Fruit fly (Drosophila melanogaster): ENCODE results near the gene Rab3-GEF.

The Rab3-GEF gene

DNA sequence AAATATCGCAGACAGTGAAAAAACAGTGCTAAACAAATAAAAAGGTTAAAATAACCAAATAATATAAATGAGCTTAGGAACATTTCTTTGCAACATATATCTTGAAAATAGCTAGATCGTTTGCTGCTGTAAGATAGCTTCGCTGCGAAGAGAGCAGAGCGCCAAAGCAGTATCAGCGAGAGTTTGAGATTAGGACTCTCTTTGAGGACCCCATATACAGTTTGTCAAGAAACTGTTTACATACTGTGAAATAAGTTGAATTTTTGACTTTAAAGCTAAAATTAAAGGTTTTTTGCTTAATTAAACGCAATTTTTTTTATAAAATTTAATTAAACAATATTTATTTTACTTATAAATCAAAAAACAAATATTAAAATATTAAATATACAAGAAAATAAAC is 12.9 kb upstream of the Rab3-GEF start:
- TF ChIP-seq CG5204 (GFP tag; optimal IDR thresholded peaks at IDR 0.05) = no peak
- TF ChIP-seq CG14711 (tag; optimal IDR thresholded peaks at IDR 0.05) = no peak
- no peak for TF ChIP-seq CG7101 (tag; optimal IDR thresholded peaks at IDR 0.05)
- no peak for TF ChIP-seq CG11617 (GFP tag; optimal IDR thresholded peaks at IDR 0.05)
- TF ChIP-seq cic (GFP tag; optimal IDR thresholded peaks at IDR 0.05) = no peak
- no peak for TF ChIP-seq CG7045 (GFP tag; optimal IDR thresholded peaks at IDR 0.05)
- TF ChIP-seq toe (GFP tag; optimal IDR thresholded peaks at IDR 0.05) = no peak
- TF ChIP-seq Mnt (GFP tag; optimal IDR thresholded peaks at IDR 0.05) = no peak
- no peak for TF ChIP-seq ovo (GFP tag; optimal IDR thresholded peaks at IDR 0.05)
- TF ChIP-seq Clk (GFP tag; optimal IDR thresholded peaks at IDR 0.05) = no peak
- no peak for TF ChIP-seq bab1 (GFP tag; optimal IDR thresholded peaks at IDR 0.05)

DNA sequence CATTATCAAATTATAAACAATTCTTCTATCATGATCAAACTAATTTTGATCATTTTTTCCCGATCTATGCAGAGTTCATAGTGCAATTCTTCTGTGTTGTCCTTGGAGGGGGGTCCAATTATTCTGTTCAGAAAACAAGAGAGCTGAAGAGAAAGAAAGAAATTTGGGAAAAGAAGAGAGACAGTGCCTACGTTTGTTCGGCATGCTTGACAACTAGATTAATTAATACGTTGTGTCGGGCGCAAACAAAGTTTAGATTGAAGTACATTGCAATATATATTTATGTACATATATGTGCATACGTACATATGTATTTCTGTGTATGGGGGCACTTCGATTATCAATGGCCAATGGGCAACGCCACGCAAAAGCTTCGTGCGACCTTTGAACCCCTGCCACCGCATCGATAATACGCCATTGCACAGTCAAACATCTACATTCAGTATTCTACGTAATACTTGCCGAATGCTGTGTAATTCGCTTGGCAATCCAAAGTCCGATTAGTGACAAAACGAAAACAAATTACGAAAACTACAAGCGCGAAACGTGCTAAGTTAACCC is 11.8 kb upstream of the Rab3-GEF start:
- peak; percentile 3 for TF ChIP-seq Mnt (GFP tag; optimal IDR thresholded peaks at IDR 0.05)
- peak; percentile 45 for TF ChIP-seq tj (GFP tag; optimal IDR thresholded peaks at IDR 0.05)
- peak; percentile 40 for TF ChIP-seq Hr96 (GFP tag; optimal IDR thresholded peaks at IDR 0.05)
- TF ChIP-seq CG7101 (tag; optimal IDR thresholded peaks at IDR 0.05) = no peak
- no peak for TF ChIP-seq CG33017 (tag; optimal IDR thresholded peaks at IDR 0.05)
- TF ChIP-seq CG12768 (GFP tag; optimal IDR thresholded peaks at IDR 0.05) = peak; percentile 48
- TF ChIP-seq cic (GFP tag; optimal IDR thresholded peaks at IDR 0.05) = peak; percentile 40
- no peak for TF ChIP-seq toe (GFP tag; optimal IDR thresholded peaks at IDR 0.05)

- TF ChIP-seq CG5204 (GFP tag; optimal IDR thresholded peaks at IDR 0.05) = no peak
- TF ChIP-seq bab1 (GFP tag; optimal IDR thresholded peaks at IDR 0.05) = no peak
- TF ChIP-seq CG14711 (tag; optimal IDR thresholded peaks at IDR 0.05) = peak; percentile 14
- no peak for TF ChIP-seq pad (GFP tag; optimal IDR thresholded peaks at IDR 0.05)
- peak; percentile 88 for TF ChIP-seq ovo (GFP tag; optimal IDR thresholded peaks at IDR 0.05)
- TF ChIP-seq kay (GFP tag; ENCODE audit: borderline replicate concordance) = peak; percentile 73
- TF ChIP-seq Crg-1 (GFP tag; optimal IDR thresholded peaks at IDR 0.05) = peak; percentile 56
- TF ChIP-seq CG7045 (GFP tag; optimal IDR thresholded peaks at IDR 0.05) = no peak
- TF ChIP-seq CG7101 (tag; optimal IDR thresholded peaks at IDR 0.05) = peak; percentile 28
- peak; percentile 8 for TF ChIP-seq Hr96 (GFP tag; optimal IDR thresholded peaks at IDR 0.05)
- peak; percentile 79 for TF ChIP-seq cic (GFP tag; optimal IDR thresholded peaks at IDR 0.05)
Measured at dm6 chrX:15078394-15078793, 11.1 kb upstream of the Rab3-GEF start.

DNA sequence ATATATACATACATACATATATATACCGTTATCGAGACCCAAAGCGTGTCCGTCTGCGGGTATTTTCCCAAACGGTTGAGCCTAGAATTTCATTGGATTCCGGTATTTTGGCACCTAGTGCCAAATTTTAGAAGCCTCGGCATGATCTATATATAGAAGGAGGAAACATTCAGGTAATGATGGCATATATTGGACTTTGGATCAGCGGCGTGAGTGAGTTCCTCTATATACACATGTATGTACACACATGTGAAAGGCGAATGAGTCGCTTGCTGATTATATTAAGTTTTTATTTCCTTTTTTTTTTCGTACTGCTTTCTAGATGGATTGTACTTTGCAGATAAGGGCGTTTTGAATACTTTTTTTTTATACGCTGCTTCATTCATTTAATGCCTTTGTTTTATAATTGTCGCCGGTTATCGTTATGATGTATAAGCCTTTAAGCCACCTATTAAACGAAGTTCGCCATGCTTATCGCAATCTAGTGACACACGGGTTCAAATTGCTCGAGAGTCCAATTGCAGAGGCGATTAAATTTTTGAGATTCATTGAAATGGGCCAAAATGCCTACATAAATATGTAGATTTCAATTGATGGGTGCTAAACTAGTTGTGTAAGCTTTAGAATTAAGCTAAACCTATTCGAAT is 10.2 kb upstream of the Rab3-GEF start:
- TF ChIP-seq Clk (GFP tag; optimal IDR thresholded peaks at IDR 0.05) = no peak
- peak; percentile 95 for TF ChIP-seq kay (GFP tag; ENCODE audit: borderline replicate concordance)
- TF ChIP-seq toe (GFP tag; optimal IDR thresholded peaks at IDR 0.05) = peak; percentile 14
- no peak for TF ChIP-seq CG33017 (tag; optimal IDR thresholded peaks at IDR 0.05)
- TF ChIP-seq Mnt (GFP tag; optimal IDR thresholded peaks at IDR 0.05) = no peak
- TF ChIP-seq CG12768 (GFP tag; optimal IDR thresholded peaks at IDR 0.05) = peak; percentile 61
- TF ChIP-seq cic (GFP tag; optimal IDR thresholded peaks at IDR 0.05) = peak; percentile 84

dm6 chrX:15079945-15080344 is 9.5 kb upstream of the Rab3-GEF start:
- TF ChIP-seq CG7101 (tag; optimal IDR thresholded peaks at IDR 0.05) (no peak), CG12768 (GFP tag; optimal IDR thresholded peaks at IDR 0.05) (peak; percentile 60), CG33017 (tag; optimal IDR thresholded peaks at IDR 0.05) (no peak), Hr96 (GFP tag; optimal IDR thresholded peaks at IDR 0.05) (peak; percentile 21)

DNA sequence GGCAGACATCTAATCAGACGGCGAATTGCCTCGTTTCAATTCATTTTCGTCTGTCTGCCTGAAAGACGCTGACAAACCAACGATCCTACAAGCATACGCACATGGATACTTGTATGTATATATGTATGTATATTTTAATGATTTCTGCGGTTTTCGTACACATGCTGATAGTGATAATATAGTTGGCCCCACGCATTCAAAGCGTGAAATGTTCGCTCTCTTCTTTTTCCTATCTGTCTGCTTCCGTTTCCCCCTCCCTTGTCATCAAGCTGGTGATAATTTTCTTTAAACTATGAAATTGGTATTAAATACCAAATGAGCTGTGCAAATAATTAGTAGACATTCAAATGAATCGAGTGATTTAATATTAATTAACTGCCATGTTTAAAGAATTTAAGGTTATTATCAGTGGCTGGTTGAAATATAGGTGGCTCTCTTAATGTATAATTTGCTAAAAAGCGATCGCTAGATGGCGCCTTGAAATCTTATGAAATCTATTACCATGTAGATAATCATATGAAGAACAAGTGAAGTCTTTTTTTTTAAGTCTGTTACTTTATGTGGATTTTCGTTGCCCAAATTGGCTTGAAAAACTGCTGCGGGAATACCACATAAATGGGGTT is 8.6 kb upstream of the Rab3-GEF start, which contains the start of gene CG33177:
Gene CG33177, plus strand, starts transcription at position 588 of the 623 bp plus-strand sequence.
- TF ChIP-seq Mnt (GFP tag; optimal IDR thresholded peaks at IDR 0.05) = peak; percentile 28
- no peak for TF ChIP-seq cic (GFP tag; optimal IDR thresholded peaks at IDR 0.05)
- no peak for TF ChIP-seq CG7045 (GFP tag; optimal IDR thresholded peaks at IDR 0.05)
- TF ChIP-seq CG33017 (tag; optimal IDR thresholded peaks at IDR 0.05) = no peak
- no peak for TF ChIP-seq Clk (GFP tag; optimal IDR thresholded peaks at IDR 0.05)
- no peak for TF ChIP-seq CG11617 (GFP tag; optimal IDR thresholded peaks at IDR 0.05)
- TF ChIP-seq Crg-1 (GFP tag; optimal IDR thresholded peaks at IDR 0.05) = no peak
- TF ChIP-seq cnc (optimal IDR thresholded peaks at IDR 0.05) = no peak
- TF ChIP-seq tj (GFP tag; optimal IDR thresholded peaks at IDR 0.05) = peak; percentile 15
- peak; percentile 39 for TF ChIP-seq pad (GFP tag; optimal IDR thresholded peaks at IDR 0.05)
- peak; percentile 17 for TF ChIP-seq CG7101 (tag; optimal IDR thresholded peaks at IDR 0.05)
- no peak for TF ChIP-seq CG14711 (tag; optimal IDR thresholded peaks at IDR 0.05)
- TF ChIP-seq ovo (GFP tag; optimal IDR thresholded peaks at IDR 0.05) = no peak
- no peak for TF ChIP-seq kay (GFP tag; ENCODE audit: borderline replicate concordance)
- peak; percentile 33 for TF ChIP-seq CG1620 (GFP tag; optimal IDR thresholded peaks at IDR 0.05)
- peak; percentile 17 for TF ChIP-seq toe (GFP tag; optimal IDR thresholded peaks at IDR 0.05)
- TF ChIP-seq bab1 (GFP tag; optimal IDR thresholded peaks at IDR 0.05) = peak; percentile 62
